Fruit fly (Drosophila melanogaster) whole organism, larva: ENCODE results near the gene bgm.

ENCODE experiments used
- noc ChIP-seq: fragments of 200-800 bp; sonication (Bioruptor generic); optimal IDR thresholded peaks from 3 replicates; lab custom pipeline; 2019; ENCODE audit warnings: missing biosample characterization, mild to moderate bottlenecking, missing genetic modification characterization, moderate library complexity

The bgm gene

DNA sequence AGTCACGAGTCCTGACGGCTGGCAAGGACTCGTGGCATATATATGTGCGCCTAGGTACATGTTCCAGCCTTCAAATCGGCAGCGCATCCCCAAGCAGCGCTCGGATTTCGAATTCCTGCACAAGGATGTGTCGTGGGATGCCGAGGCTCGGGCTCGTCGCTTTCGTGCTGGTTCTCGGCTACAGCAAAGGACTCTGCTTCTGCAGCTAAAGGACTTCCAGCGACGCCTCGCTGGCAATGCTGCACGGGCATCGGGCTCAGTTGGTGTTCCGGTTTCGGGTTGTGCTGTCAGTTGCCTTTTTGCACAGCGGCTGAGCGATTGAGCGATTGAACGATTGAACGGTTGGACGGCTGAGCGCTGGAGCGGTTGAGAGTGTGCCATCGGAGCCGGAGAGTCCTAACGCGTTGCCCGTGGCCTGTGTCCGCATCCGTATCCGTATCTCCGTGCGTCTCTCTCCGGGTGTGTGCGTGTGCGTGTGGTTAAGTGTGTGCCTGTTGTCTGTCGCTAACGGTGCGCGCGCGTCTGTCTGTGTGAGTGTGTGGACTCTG is 27.2 kb downstream of the bgm start, which contains the start of gene nAChRalpha5:
TSS of gene nAChRalpha5 (plus strand) at position 235 of the 548 bp plus-strand sequence.
- TF ChIP-seq noc (tag; lab: Kevin White, UChicago) = no peak

DNA sequence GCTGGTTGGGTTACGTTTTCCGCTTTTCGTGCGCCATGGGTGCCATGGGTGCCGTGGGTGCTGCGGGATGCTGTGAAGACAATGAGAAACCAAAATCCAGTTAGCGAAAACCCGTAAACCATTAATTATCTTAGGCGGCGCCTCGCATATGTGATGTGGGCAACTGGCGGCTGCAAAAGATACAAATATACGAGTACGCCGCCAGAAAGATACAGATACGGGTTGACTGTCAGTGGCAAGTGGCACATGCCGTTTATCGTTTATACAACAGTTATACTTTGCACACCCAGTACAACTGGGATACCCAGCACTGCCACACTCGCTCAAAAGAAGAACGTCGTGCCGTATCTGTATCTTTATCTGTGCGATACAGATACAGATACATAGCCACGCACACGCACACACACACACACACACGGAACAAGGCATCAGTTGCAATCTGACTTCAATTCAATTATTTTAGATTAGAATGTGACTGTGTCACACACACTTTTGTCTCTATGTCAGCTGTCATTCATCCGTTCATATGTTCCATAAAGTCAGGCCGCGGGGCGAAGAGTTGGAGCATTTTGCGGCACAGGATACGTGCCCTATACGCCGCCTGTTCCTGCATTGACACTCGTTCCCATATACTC is 32.9 kb downstream of the bgm start:
- TF ChIP-seq noc (tag; lab: Kevin White, UChicago) = no peak

DNA sequence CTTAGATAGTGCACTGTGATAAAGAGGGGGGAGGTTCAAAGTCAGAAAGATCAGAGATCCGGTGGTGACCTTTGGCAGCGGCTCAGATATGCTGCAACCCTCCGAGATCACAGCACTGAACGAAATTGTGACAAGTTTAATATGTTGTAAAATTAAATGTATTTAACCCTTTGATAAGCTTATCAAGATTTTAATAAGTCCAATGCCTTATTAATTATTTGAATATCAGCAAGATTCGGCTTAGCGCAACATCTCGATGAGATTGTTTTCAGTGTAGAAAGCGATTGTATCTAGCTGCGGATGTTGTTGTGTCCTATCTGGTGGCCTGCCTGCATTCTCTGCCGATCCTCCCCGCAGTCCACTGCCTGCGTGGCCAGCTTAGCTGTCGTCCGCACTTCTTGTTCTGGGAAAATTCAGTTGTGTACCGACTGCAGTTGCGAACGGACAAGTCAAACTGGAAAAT is 34.4 kb downstream of the bgm start, which contains the start of gene NimC4:
TSS of gene NimC4 (plus strand) at position 413 of the 463 bp plus-strand sequence.
- TF ChIP-seq noc (tag; lab: Kevin White, UChicago) = no peak

- TF ChIP-seq noc (tag; lab: Kevin White, UChicago) = no peak
Measured at dm6 chr2L:14049958-14050357, 37.2 kb downstream of the bgm start.

dm6 chr2L:14054281-14054680 is 41.5 kb downstream of the bgm start:
- no peak for TF ChIP-seq noc (tag; lab: Kevin White, UChicago)

dm6 chr2L:14054903-14055302 is 42.1 kb downstream of the bgm start:
- TF ChIP-seq noc (tag; lab: Kevin White, UChicago) = no peak
